Fruit fly (Drosophila melanogaster) whole organism, embryonic: Measurements from ENCODE around the gene CG42833.

Source experiments
- Aef1 ChIP-seq: fragments of 200-800 bp; sonication (Bioruptor generic); IDR thresholded peaks from 3 replicates; pipeline ENCODE4 v1.3.6; 2022; ENCODE audit warnings: missing biosample characterization, missing genetic modification characterization
- Atf-2 ChIP-seq: fragments of 200-800 bp; sonication (Bioruptor generic); optimal IDR thresholded peaks from 2 replicates; lab custom pipeline; 2016; ENCODE audit warnings: missing biosample characterization, missing genetic modification characterization
- CG10209 ChIP-seq: fragments of 200-800 bp; sonication (Bioruptor generic); optimal IDR thresholded peaks from 3 replicates; lab custom pipeline; 2017; ENCODE audit warnings: missing biosample characterization, mild to moderate bottlenecking, missing genetic modification characterization, missing genetic modification reagents
- CG10321 ChIP-seq: fragments of 200-800 bp; sonication (Bioruptor generic); IDR thresholded peaks from 2 replicates; pipeline ENCODE4 v1.3.6; 2022; ENCODE audit warnings: missing biosample characterization, missing genetic modification characterization
- CG10462 ChIP-seq: fragments of 200-800 bp; sonication (Bioruptor generic); optimal IDR thresholded peaks from 2 replicates; lab custom pipeline; 2016; ENCODE audit warnings: missing biosample characterization, missing genetic modification characterization
- CG11560 ChIP-seq: fragments of 200-800 bp; sonication (Bioruptor generic); IDR thresholded peaks from 3 replicates; pipeline ENCODE4 v1.3.6; 2022; ENCODE audit warnings: missing biosample characterization, missing genetic modification characterization
- CG12104 ChIP-seq: fragments of 200-800 bp; sonication (Bioruptor generic); optimal IDR thresholded peaks from 3 replicates; lab custom pipeline; 2016; ENCODE audit warnings: missing biosample characterization, missing genetic modification characterization
- CG1233 ChIP-seq: fragments of 200-800 bp; sonication (Bioruptor generic); optimal IDR thresholded peaks from 4 replicates; lab custom pipeline; 2018; ENCODE audit warnings: missing biosample characterization, mild to moderate bottlenecking, missing genetic modification characterization
- CG14441 ChIP-seq: fragments of 200-800 bp; sonication (Bioruptor generic); IDR thresholded peaks from 2 replicates; pipeline ENCODE4 v1.3.6; 2022; ENCODE audit warnings: missing biosample characterization, missing genetic modification characterization
- CG14667 ChIP-seq: fragments of 200-800 bp; sonication (Bioruptor generic); IDR thresholded peaks from 2 replicates; pipeline ENCODE4 v1.3.6; 2022; ENCODE audit warnings: missing biosample characterization, missing genetic modification characterization
- CG14965 ChIP-seq: fragments of 200-800 bp; sonication (Bioruptor generic); optimal IDR thresholded peaks from 2 replicates; lab custom pipeline; 2016; ENCODE audit warnings: missing biosample characterization, missing genetic modification characterization, borderline replicate concordance
- CG15073 ChIP-seq: fragments of 200-800 bp; sonication (Bioruptor generic); optimal IDR thresholded peaks from 2 replicates; lab custom pipeline; 2016; ENCODE audit warnings: missing biosample characterization, missing genetic modification characterization
- CG1529 ChIP-seq: fragments of 200-800 bp; sonication (Bioruptor generic); optimal IDR thresholded peaks from 3 replicates; lab custom pipeline; 2018; ENCODE audit warnings: missing biosample characterization, missing genetic modification characterization
- CG30431 ChIP-seq: fragments of 200-800 bp; sonication (Bioruptor generic); optimal IDR thresholded peaks from 2 replicates; lab custom pipeline; 2017; ENCODE audit warnings: missing biosample characterization, missing genetic modification characterization
- CG31224 ChIP-seq: fragments of 200-800 bp; sonication (Bioruptor generic); IDR thresholded peaks from 2 replicates; pipeline ENCODE4 v1.3.6; 2022; ENCODE audit warnings: missing biosample characterization, missing genetic modification characterization
- CG3163 ChIP-seq: fragments of 200-800 bp; sonication (Bioruptor generic); optimal IDR thresholded peaks from 3 replicates; lab custom pipeline; 2016; ENCODE audit warnings: missing biosample characterization, missing genetic modification characterization
- CG32772 ChIP-seq: fragments of 200-800 bp; sonication (Bioruptor generic); IDR thresholded peaks from 2 replicates; pipeline ENCODE4 v1.3.6; 2022; ENCODE audit warnings: missing biosample characterization, missing genetic modification characterization
- CG4282 ChIP-seq: fragments of 200-800 bp; sonication (Bioruptor generic); optimal IDR thresholded peaks from 2 replicates; lab custom pipeline; 2016; ENCODE audit warnings: missing biosample characterization, missing genetic modification characterization
- CG7372 ChIP-seq: fragments of 200-800 bp; sonication (Bioruptor generic); IDR thresholded peaks from 2 replicates; pipeline ENCODE4 v1.3.6; 2022; ENCODE audit warnings: missing biosample characterization, missing genetic modification characterization
- CG7556 ChIP-seq: fragments of 200-800 bp; sonication (Bioruptor generic); optimal IDR thresholded peaks from 2 replicates; lab custom pipeline; 2017; ENCODE audit warnings: missing biosample characterization, mild to moderate bottlenecking, missing genetic modification characterization
- CG7928 ChIP-seq: fragments of 200-800 bp; sonication (Bioruptor generic); optimal IDR thresholded peaks from 2 replicates; lab custom pipeline; 2017; ENCODE audit warnings: missing biosample characterization, mild to moderate bottlenecking, missing genetic modification characterization
- CG8924 ChIP-seq: fragments of 200-800 bp; optimal IDR thresholded peaks from 3 replicates; lab custom pipeline; 2019; ENCODE audit warnings: missing biosample characterization, mild to moderate bottlenecking, missing genetic modification characterization, moderate library complexity
- CG9797 ChIP-seq: fragments of 200-800 bp; sonication (Bioruptor generic); optimal IDR thresholded peaks from 3 replicates; lab custom pipeline; 2018; ENCODE audit warnings: missing biosample characterization, mild to moderate bottlenecking, missing genetic modification characterization
- CoRest ChIP-seq: fragments of 200-800 bp; sonication (Bioruptor generic); optimal IDR thresholded peaks from 3 replicates; lab custom pipeline; 2018; ENCODE audit warnings: missing biosample characterization, mild to moderate bottlenecking, missing genetic modification characterization, moderate library complexity
- Dref ChIP-seq: fragments of 200-800 bp; sonication (Bioruptor generic); IDR thresholded peaks from 2 replicates; pipeline ENCODE4 v1.3.6; 2022; ENCODE audit warnings: missing biosample characterization, missing genetic modification characterization
- E2f2 ChIP-seq: fragments of 200-800 bp; sonication (Bioruptor generic); IDR thresholded peaks from 2 replicates; pipeline ENCODE4 v1.3.6; 2022; ENCODE audit warnings: missing biosample characterization, missing genetic modification characterization
- HLH4C ChIP-seq: fragments of 200-800 bp; sonication (Bioruptor generic); IDR thresholded peaks from 3 replicates; pipeline ENCODE4 v1.3.6; 2022; ENCODE audit warnings: missing biosample characterization, missing genetic modification characterization; ENCODE audit not compliant: partially characterized antibody
- Hmr ChIP-seq: fragments of 200-800 bp; sonication (Bioruptor generic); optimal IDR thresholded peaks from 3 replicates; lab custom pipeline; 2017; ENCODE audit warnings: mild to moderate bottlenecking, missing biosample characterization, missing genetic modification reagents, missing genetic modification characterization
- Lhr ChIP-seq: fragments of 200-800 bp; sonication (Bioruptor generic); optimal IDR thresholded peaks from 3 replicates; lab custom pipeline; 2017; ENCODE audit warnings: mild to moderate bottlenecking, missing biosample characterization, missing genetic modification reagents, missing genetic modification characterization
- Med ChIP-seq: fragments of 200-800 bp; sonication (Bioruptor generic); peaks from one replicate; lab custom pipeline; 2016; ENCODE audit warnings: missing biosample characterization, missing genetic modification characterization, mild to moderate bottlenecking, inconsistent platforms, moderate library complexity
- Meics ChIP-seq: fragments of 200-800 bp; sonication (Bioruptor generic); optimal IDR thresholded peaks from 2 replicates; lab custom pipeline; 2017; ENCODE audit warnings: missing biosample characterization, mild to moderate bottlenecking, missing genetic modification characterization
- Myb ChIP-seq: fragments of 200-800 bp; sonication (Bioruptor generic); optimal IDR thresholded peaks from 2 replicates; lab custom pipeline; 2016; ENCODE audit warnings: missing biosample characterization, missing genetic modification characterization
- Xbp1 ChIP-seq: fragments of 200-800 bp; sonication (Bioruptor generic); optimal IDR thresholded peaks from 3 replicates; lab custom pipeline; 2016; ENCODE audit warnings: missing biosample characterization, mild to moderate bottlenecking, missing genetic modification characterization
- ato ChIP-seq: fragments of 200-800 bp; sonication (Bioruptor generic); IDR thresholded peaks from 2 replicates; pipeline ENCODE4 v1.3.6; 2022; ENCODE audit warnings: missing biosample characterization, missing genetic modification characterization; ENCODE audit not compliant: partially characterized antibody
- cad ChIP-seq: fragments of >200 bp; optimal IDR thresholded peaks from 2 replicates; lab custom pipeline; 2017; ENCODE audit warnings: missing biosample characterization, missing genetic modification characterization
- cg ChIP-seq: fragments of 200-800 bp; sonication (Bioruptor generic); optimal IDR thresholded peaks from 3 replicates; lab custom pipeline; 2019; ENCODE audit warnings: missing biosample characterization, mild to moderate bottlenecking, missing genetic modification characterization, moderate library complexity
- chinmo ChIP-seq: fragments of 200-800 bp; sonication (Bioruptor generic); IDR thresholded peaks from 4 replicates; pipeline ENCODE4 v1.3.6; 2022; ENCODE audit warnings: missing biosample characterization, missing genetic modification characterization; ENCODE audit not compliant: partially characterized antibody
- eyg ChIP-seq: fragments of 200-800 bp; sonication (Bioruptor generic); optimal IDR thresholded peaks from 3 replicates; lab custom pipeline; 2016; ENCODE audit warnings: missing biosample characterization, missing genetic modification characterization
- hth ChIP-seq: fragments of >200 bp; optimal IDR thresholded peaks from 2 replicates; lab custom pipeline; 2017; ENCODE audit warnings: inconsistent platforms
- kay ChIP-seq: fragments of 200-800 bp; sonication (Bioruptor generic); optimal IDR thresholded peaks from 2 replicates; lab custom pipeline; 2016; ENCODE audit warnings: missing biosample characterization, missing genetic modification characterization
- p53 ChIP-seq: fragments of 200-800 bp; sonication (Bioruptor generic); optimal IDR thresholded peaks from 2 replicates; lab custom pipeline; 2016; ENCODE audit warnings: missing biosample characterization, missing genetic modification characterization
- pho ChIP-seq: fragments of 200-800 bp; sonication (Bioruptor generic); optimal IDR thresholded peaks from 2 replicates; lab custom pipeline; 2016; ENCODE audit warnings: missing biosample characterization, missing genetic modification characterization
- sd ChIP-seq: fragments of 200-800 bp; sonication (Bioruptor generic); optimal IDR thresholded peaks from 3 replicates; lab custom pipeline; 2018; ENCODE audit warnings: missing biosample characterization, mild to moderate bottlenecking, missing genetic modification characterization, moderate library complexity
- sim ChIP-seq: fragments of 200-800 bp; sonication (Bioruptor generic); IDR thresholded peaks from 2 replicates; pipeline ENCODE4 v1.3.6; 2022; ENCODE audit warnings: missing biosample characterization, missing genetic modification characterization
- slou ChIP-seq: fragments of 200-800 bp; sonication (Bioruptor generic); optimal IDR thresholded peaks from 3 replicates; lab custom pipeline; 2016; ENCODE audit warnings: missing biosample characterization, missing genetic modification characterization
- slp2 ChIP-seq: fragments of 200-800 bp; sonication (Bioruptor generic); optimal IDR thresholded peaks from 2 replicates; lab custom pipeline; 2016; ENCODE audit warnings: missing biosample characterization, missing genetic modification characterization
- ssp ChIP-seq: fragments of 200-800 bp; sonication (Bioruptor generic); IDR thresholded peaks from 2 replicates; pipeline ENCODE4 v1.3.6; 2022; ENCODE audit warnings: missing biosample characterization, missing genetic modification characterization
- sug ChIP-seq: fragments of 200-800 bp; optimal IDR thresholded peaks from 2 replicates; lab custom pipeline; 2019; ENCODE audit warnings: missing biosample characterization, mild to moderate bottlenecking, missing genetic modification characterization, moderate library complexity
- yki ChIP-seq: fragments of >200 bp; optimal IDR thresholded peaks from 3 replicates; lab custom pipeline; 2018
- zen2 ChIP-seq: fragments of 200-800 bp; sonication (Bioruptor generic); IDR thresholded peaks from 3 replicates; pipeline ENCODE4 v1.3.6; 2022; ENCODE audit warnings: missing biosample characterization, missing genetic modification characterization; ENCODE audit not compliant: partially characterized antibody
- zf30C ChIP-seq: fragments of 200-800 bp; sonication (Bioruptor generic); optimal IDR thresholded peaks from 3 replicates; lab custom pipeline; 2018; ENCODE audit warnings: missing biosample characterization, mild to moderate bottlenecking, missing genetic modification characterization

The CG42833 gene

dm6 chr3L:20182799-20183198, 17.1 kb upstream of the CG42833 start:
- TF ChIP-seq CG8924 (tag; lab: Kevin White, UChicago) (no peak), sd (tag; lab: Kevin White, UChicago) (peak; percentile 59), Med (peak; percentile 3), chinmo (GFP tag; lab: Robert Waterston, UW) (0 out of 4 replicates have a peak, but pooled peaks have one; percentile 13), CG31224 (GFP tag; lab: Robert Waterston, UW) (no peak), CG3163 (GFP tag; lab: Kevin White, UChicago) (no peak), cg (GFP tag; lab: Kevin White, UChicago) (peak; percentile 65), CG32772 (no peak), CG1233 (GFP tag; lab: Kevin White, UChicago) (no peak), Hmr (GFP tag; lab: Kevin White, UChicago) (no peak), kay (GFP tag; lab: Kevin White, UChicago) (no peak), CG14965 (no peak), CG11560 (no peak), cad (peak; percentile 43), CG30431 (GFP tag; lab: Kevin White, UChicago) (no peak), CG10462 (GFP tag; lab: Kevin White, UChicago) (no peak), Myb (no peak)

- TF ChIP-seq HLH4C (no peak), zen2 (GFP tag; lab: Robert Waterston, UW) (no peak), p53 (GFP tag; lab: Kevin White, UChicago) (no peak), slp2 (GFP tag; lab: Kevin White, UChicago) (no peak), CG10209 (GFP tag; lab: Kevin White, UChicago) (peak; percentile 58), Meics (peak; percentile 61), CG4282 (GFP tag; lab: Kevin White, UChicago) (no peak), CG1529 (GFP tag; lab: Kevin White, UChicago) (no peak), CG7928 (no peak), CG14667 (GFP tag; lab: Robert Waterston, UW) (no peak), Aef1 (GFP tag; lab: Robert Waterston, UW) (peak; percentile 43; the same call in 2 of the 3 replicates), CG9797 (GFP tag; lab: Kevin White, UChicago) (no peak), sim (GFP tag; lab: Robert Waterston, UW) (no peak), pho (GFP tag; lab: Kevin White, UChicago) (no peak), hth (lab: Kevin White, UChicago) (no peak), sug (tag; lab: Kevin White, UChicago) (no peak), slou (no peak), CG7372 (GFP tag; lab: Robert Waterston, UW) (no peak), Atf-2 (GFP tag; lab: Kevin White, UChicago) (peak; percentile 32), Dref (GFP tag; lab: Robert Waterston, UW) (no peak), eyg (no peak), CG10321 (GFP tag; lab: Robert Waterston, UW) (no peak), ato (GFP tag; lab: Robert Waterston, UW) (no peak), zf30C (peak; percentile 33), CG14441 (GFP tag; lab: Robert Waterston, UW) (peak; percentile 49; the same call in 1 of the 2 replicates), CG30431 (GFP tag; lab: Kevin White, UChicago) (no peak), CG7556 (GFP tag; lab: Kevin White, UChicago) (peak; percentile 67), CoRest (peak; percentile 55), ssp (GFP tag; lab: Robert Waterston, UW) (peak; percentile 10; the same call in 1 of the 2 replicates), CG12104 (GFP tag; lab: Kevin White, UChicago) (peak; percentile 48), Xbp1 (GFP tag; lab: Kevin White, UChicago) (peak; percentile 61), Lhr (GFP tag; lab: Kevin White, UChicago) (no peak), CG15073 (GFP tag; lab: Kevin White, UChicago) (no peak), E2f2 (GFP tag; lab: Robert Waterston, UW) (no peak), yki (lab: Kevin White, UChicago) (no peak)
Measured at dm6 chr3L:20183345-20184088, 16.4 kb upstream of the CG42833 start.
